Fruit fly (Drosophila melanogaster) whole organism, embryonic: ENCODE data around the gene CG15878.
A peak's percentile ranks its signal among the peaks of the same experiment; 100 is the strongest.

ENCODE experiments used
- Abd-B ChIP-seq: fragments of 200-800 bp; sonication (Bioruptor generic); optimal IDR thresholded peaks from 2 replicates; lab custom pipeline; 2018; ENCODE audit warnings: missing biosample characterization, mild to moderate bottlenecking, missing genetic modification characterization, moderate library complexity
- Blimp-1 ChIP-seq: fragments of 200-800 bp; sonication (Bioruptor generic); optimal IDR thresholded peaks from 3 replicates; lab custom pipeline; 2018; ENCODE audit warnings: missing biosample characterization, missing genetic modification characterization, mild to moderate bottlenecking, moderate library complexity, missing genetic modification reagents
- CG10321 ChIP-seq: fragments of 200-800 bp; sonication (Bioruptor generic); IDR thresholded peaks from 2 replicates; pipeline ENCODE4 v1.3.6; 2022; ENCODE audit warnings: missing biosample characterization, missing genetic modification characterization
- CG10565 ChIP-seq: fragments of 200-800 bp; sonication (Bioruptor generic); optimal IDR thresholded peaks from 3 replicates; lab custom pipeline; 2016; ENCODE audit warnings: missing biosample characterization, mild to moderate bottlenecking, missing genetic modification characterization
- CG11560 ChIP-seq: fragments of 200-800 bp; sonication (Bioruptor generic); IDR thresholded peaks from 3 replicates; pipeline ENCODE4 v1.3.6; 2022; ENCODE audit warnings: missing biosample characterization, missing genetic modification characterization
- CG12659 ChIP-seq: fragments of 200-800 bp; sonication (Bioruptor generic); optimal IDR thresholded peaks from 3 replicates; lab custom pipeline; 2017; ENCODE audit warnings: mild to moderate bottlenecking, missing biosample characterization, missing genetic modification reagents, missing genetic modification characterization
- CG13123 ChIP-seq: fragments of 200-800 bp; sonication (Bioruptor generic); optimal IDR thresholded peaks from 2 replicates; lab custom pipeline; 2016; ENCODE audit warnings: missing biosample characterization, missing genetic modification characterization
- CG14710 ChIP-seq: fragments of 200-800 bp; sonication (Bioruptor generic); optimal IDR thresholded peaks from 3 replicates; lab custom pipeline; 2019; ENCODE audit warnings: missing biosample characterization, mild to moderate bottlenecking, missing genetic modification characterization, moderate library complexity
- CG15269 ChIP-seq: fragments of 200-800 bp; sonication (Bioruptor generic); optimal IDR thresholded peaks from 2 replicates; lab custom pipeline; 2018; ENCODE audit warnings: missing biosample characterization, mild to moderate bottlenecking, missing genetic modification characterization, moderate library complexity
- CG15601 ChIP-seq: fragments of 200-800 bp; sonication (Bioruptor generic); optimal IDR thresholded peaks from 3 replicates; lab custom pipeline; 2019; ENCODE audit warnings: missing biosample characterization, mild to moderate bottlenecking, missing genetic modification characterization, moderate library complexity
- CG1603 ChIP-seq: fragments of 200-800 bp; sonication (Bioruptor generic); optimal IDR thresholded peaks from 2 replicates; lab custom pipeline; 2019; ENCODE audit warnings: missing biosample characterization, mild to moderate bottlenecking, missing genetic modification characterization, moderate library complexity
- CG16813 ChIP-seq: fragments of 200-800 bp; sonication (Bioruptor generic); IDR thresholded peaks from 3 replicates; pipeline ENCODE4 v1.3.6; 2022; ENCODE audit warnings: missing biosample characterization, missing genetic modification characterization; ENCODE audit not compliant: partially characterized antibody
- CG17359 ChIP-seq: fragments of 200-800 bp; sonication (Bioruptor generic); optimal IDR thresholded peaks from 3 replicates; lab custom pipeline; 2018; ENCODE audit warnings: missing biosample characterization, mild to moderate bottlenecking, missing genetic modification characterization, moderate library complexity
- CG17385 ChIP-seq: fragments of 200-800 bp; sonication (Bioruptor generic); optimal IDR thresholded peaks from 3 replicates; lab custom pipeline; 2018; ENCODE audit warnings: missing biosample characterization, mild to moderate bottlenecking, missing genetic modification characterization
- CG18262 ChIP-seq: fragments of 200-800 bp; optimal IDR thresholded peaks from 3 replicates; lab custom pipeline; 2019; ENCODE audit warnings: missing biosample characterization, mild to moderate bottlenecking, missing genetic modification characterization, moderate library complexity
- CG2199 ChIP-seq: fragments of 200-800 bp; sonication (Bioruptor generic); IDR thresholded peaks from 3 replicates; pipeline ENCODE4 v1.3.6; 2022; ENCODE audit warnings: missing biosample characterization, missing genetic modification characterization
- CG4424 ChIP-seq: fragments of 200-800 bp; sonication (Bioruptor generic); optimal IDR thresholded peaks from 3 replicates; lab custom pipeline; 2016; ENCODE audit warnings: missing biosample characterization, missing genetic modification characterization
- CG7963 ChIP-seq: fragments of 200-800 bp; sonication (Bioruptor generic); IDR thresholded peaks from 3 replicates; pipeline ENCODE4 v1.3.6; 2022; ENCODE audit warnings: missing biosample characterization, missing genetic modification characterization; ENCODE audit not compliant: partially characterized antibody
- CG8924 ChIP-seq: fragments of 200-800 bp; optimal IDR thresholded peaks from 3 replicates; lab custom pipeline; 2019; ENCODE audit warnings: missing biosample characterization, mild to moderate bottlenecking, missing genetic modification characterization, moderate library complexity
- CG9727 ChIP-seq: fragments of 200-800 bp; sonication (Bioruptor generic); optimal IDR thresholded peaks from 3 replicates; lab custom pipeline; 2017; ENCODE audit warnings: missing biosample characterization, mild to moderate bottlenecking, missing genetic modification characterization
- CG9797 ChIP-seq: fragments of 200-800 bp; sonication (Bioruptor generic); optimal IDR thresholded peaks from 3 replicates; lab custom pipeline; 2018; ENCODE audit warnings: missing biosample characterization, mild to moderate bottlenecking, missing genetic modification characterization
- CG9876 ChIP-seq: fragments of 200-800 bp; sonication (Bioruptor generic); optimal IDR thresholded peaks from 2 replicates; lab custom pipeline; 2016; ENCODE audit warnings: missing biosample characterization, missing genetic modification characterization
- Chrac-16 ChIP-seq: fragments of 200-800 bp; sonication (Bioruptor generic); optimal IDR thresholded peaks from 3 replicates; lab custom pipeline; 2016; ENCODE audit warnings: missing biosample characterization, missing genetic modification characterization
- CrebB ChIP-seq: fragments of 200-800 bp; sonication (Bioruptor generic); optimal IDR thresholded peaks from 3 replicates; lab custom pipeline; 2018; ENCODE audit warnings: missing biosample characterization, mild to moderate bottlenecking, missing genetic modification characterization
- Dek ChIP-seq: fragments of 200-800 bp; sonication (Bioruptor generic); optimal IDR thresholded peaks from 3 replicates; lab custom pipeline; 2019; ENCODE audit warnings: missing biosample characterization, mild to moderate bottlenecking, missing genetic modification characterization, moderate library complexity
- Gug ChIP-seq: fragments of 200-800 bp; sonication (Bioruptor generic); IDR thresholded peaks from 4 replicates; pipeline ENCODE4 v1.3.6; 2022; ENCODE audit warnings: missing biosample characterization, missing genetic modification characterization
- H15 ChIP-seq: fragments of 200-800 bp; sonication (Bioruptor generic); IDR thresholded peaks from 3 replicates; pipeline ENCODE4 v1.3.6; 2022; ENCODE audit warnings: missing biosample characterization, missing genetic modification characterization
- H2.0 ChIP-seq: fragments of 200-800 bp; sonication (Bioruptor generic); IDR thresholded peaks from 2 replicates; pipeline ENCODE4 v1.3.6; 2022; ENCODE audit warnings: missing biosample characterization, missing genetic modification characterization
- HLH54F ChIP-seq: fragments of 200-800 bp; sonication (Bioruptor generic); optimal IDR thresholded peaks from 3 replicates; lab custom pipeline; 2016; ENCODE audit warnings: missing biosample characterization, missing genetic modification characterization
- Hr3 ChIP-seq: fragments of 200-800 bp; sonication (Bioruptor generic); optimal IDR thresholded peaks from 3 replicates; lab custom pipeline; 2016; ENCODE audit warnings: missing biosample characterization, missing genetic modification characterization
- Hr39 ChIP-seq: fragments of >200 bp; optimal IDR thresholded peaks from 2 replicates; lab custom pipeline; 2017
- Jarid2 ChIP-seq: fragments of 200-800 bp; sonication (Bioruptor generic); optimal IDR thresholded peaks from 3 replicates; lab custom pipeline; 2017; ENCODE audit warnings: mild to moderate bottlenecking, missing biosample characterization, missing genetic modification reagents, missing genetic modification characterization
- Ptx1 ChIP-seq: fragments of 200-800 bp; sonication (Bioruptor generic); IDR thresholded peaks from 2 replicates; pipeline ENCODE4 v1.3.6; 2022; ENCODE audit warnings: missing biosample characterization, missing genetic modification characterization
- Scr ChIP-seq: fragments of 200-800 bp; sonication (Bioruptor generic); IDR thresholded peaks from 2 replicates; pipeline ENCODE4 v1.3.6; 2022; ENCODE audit warnings: missing biosample characterization, missing genetic modification characterization; ENCODE audit not compliant: partially characterized antibody
- Side ChIP-seq: fragments of 200-800 bp; sonication (Bioruptor generic); optimal IDR thresholded peaks from 2 replicates; lab custom pipeline; 2016; ENCODE audit warnings: missing biosample characterization, missing genetic modification characterization
- al ChIP-seq: fragments of 200-800 bp; sonication (Bioruptor generic); IDR thresholded peaks from 2 replicates; pipeline ENCODE4 v1.3.6; 2022; ENCODE audit warnings: missing biosample characterization, missing genetic modification characterization
- cad ChIP-seq: fragments of >200 bp; optimal IDR thresholded peaks from 2 replicates; lab custom pipeline; 2017; ENCODE audit warnings: missing biosample characterization, missing genetic modification characterization
- chn ChIP-seq: fragments of 200-800 bp; sonication (Bioruptor generic); optimal IDR thresholded peaks from 2 replicates; lab custom pipeline; 2016; ENCODE audit warnings: missing biosample characterization, missing genetic modification characterization
- cwo ChIP-seq: fragments of 200-800 bp; sonication (Bioruptor generic); optimal IDR thresholded peaks from 3 replicates; lab custom pipeline; 2017; ENCODE audit warnings: missing biosample characterization, missing genetic modification characterization, mild to moderate bottlenecking, moderate library complexity, missing genetic modification reagents
- dysf ChIP-seq: fragments of 200-800 bp; sonication (Bioruptor generic); IDR thresholded peaks from 3 replicates; pipeline ENCODE4 v1.3.6; 2022; ENCODE audit warnings: missing biosample characterization, missing genetic modification characterization
- fd3F ChIP-seq: fragments of 200-800 bp; sonication (Bioruptor generic); optimal IDR thresholded peaks from 2 replicates; lab custom pipeline; 2018; ENCODE audit warnings: missing biosample characterization, mild to moderate bottlenecking, missing genetic modification characterization, moderate library complexity
- onecut ChIP-seq: fragments of 200-800 bp; sonication (Bioruptor generic); IDR thresholded peaks from 2 replicates; pipeline ENCODE4 v1.3.6; 2022; ENCODE audit warnings: missing biosample characterization, missing genetic modification characterization
- prd ChIP-seq, 3 experiments: fragments of >200 bp in 2 of 3; fragments of 200-800 bp in 1 of 3; sonication (Bioruptor generic) in 1 of 3; optimal IDR thresholded peaks in 2 of 3; IDR thresholded peaks in 1 of 3; 2 replicates in 2 of 3; 3 replicates in 1 of 3; pipeline versions ENCODE4 v1.3.6 to Lab custom; 2017 to 2022; ENCODE audit warnings: missing biosample characterization in 1 of 3, missing genetic modification characterization in 1 of 3
- sc ChIP-seq, 3 experiments: fragments of >200 bp in 2 of 3; fragments of 200-800 bp in 1 of 3; sonication (Bioruptor generic) in 1 of 3; optimal IDR thresholded peaks; 2 replicates in 2 of 3; 3 replicates in 1 of 3; lab custom pipeline; 2017; ENCODE audit warnings: mild to moderate bottlenecking in 1 of 3, missing biosample characterization in 1 of 3, missing genetic modification characterization in 1 of 3, missing genetic modification reagents in 1 of 3
- sens-2 ChIP-seq: fragments of 200-800 bp; sonication (Bioruptor generic); IDR thresholded peaks from 2 replicates; pipeline ENCODE4 v1.3.6; 2022; ENCODE audit warnings: missing biosample characterization, missing genetic modification characterization
- shn ChIP-seq: fragments of 200-800 bp; sonication (Bioruptor generic); optimal IDR thresholded peaks from 3 replicates; lab custom pipeline; 2016; ENCODE audit warnings: missing biosample characterization, missing genetic modification characterization
- slbo ChIP-seq: fragments of 200-800 bp; sonication (Bioruptor generic); IDR thresholded peaks from 2 replicates; pipeline ENCODE4 v1.3.6; 2022; ENCODE audit warnings: missing biosample characterization, missing genetic modification characterization
- sob ChIP-seq: fragments of 200-800 bp; sonication (Bioruptor generic); IDR thresholded peaks from 2 replicates; pipeline ENCODE4 v1.3.6; 2022; ENCODE audit warnings: missing biosample characterization, missing genetic modification characterization
- sqz ChIP-seq: fragments of 200-800 bp; sonication (Bioruptor generic); optimal IDR thresholded peaks from 3 replicates; lab custom pipeline; 2018; ENCODE audit warnings: missing biosample characterization, mild to moderate bottlenecking, missing genetic modification characterization
- wdn ChIP-seq: fragments of 200-800 bp; sonication (Bioruptor generic); IDR thresholded peaks from 2 replicates; pipeline ENCODE4 v1.3.6; 2022; ENCODE audit warnings: missing biosample characterization, missing genetic modification characterization

CG15878 gene

DNA sequence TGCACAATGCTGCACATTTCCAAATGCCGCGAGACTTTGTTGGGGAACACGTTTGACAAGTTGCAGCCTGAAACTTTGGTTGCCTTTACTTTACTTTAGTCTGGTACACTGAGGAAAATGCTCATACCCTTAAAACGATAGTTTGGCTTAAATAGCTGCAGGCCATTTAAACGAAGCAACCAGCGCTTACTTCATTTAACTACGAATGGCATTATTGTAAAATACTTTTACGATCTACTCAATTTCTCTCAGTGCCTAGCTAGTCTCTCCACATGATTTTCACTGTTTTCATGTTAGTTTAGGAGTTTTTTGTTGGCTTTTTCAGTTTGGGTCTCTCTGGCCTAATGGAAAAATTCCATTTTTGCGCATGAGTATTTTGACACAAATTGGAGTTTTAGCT, 50.3 kb downstream of the CG15878 start (continued):
- no peak for TF ChIP-seq cad
- 0 out of 2 replicates have a peak, but pooled peaks have one; percentile 43 for TF ChIP-seq wdn
- TF ChIP-seq Hr39 = no peak
- TF ChIP-seq fd3F (GFP tag; lab: Kevin White, UChicago) = no peak
- peak; percentile 70 for TF ChIP-seq slbo
- peak; percentile 54; the same call in 2 of the 3 replicates for TF ChIP-seq CG11560
- TF ChIP-seq cwo = peak; percentile 37
- peak; percentile 33 for TF ChIP-seq shn (GFP tag; lab: Kevin White, UChicago)
- peak; percentile 53 for TF ChIP-seq chn (GFP tag; lab: Kevin White, UChicago)
- peak; percentile 47; the same call in 1 of the 2 replicates for TF ChIP-seq CG10321 (GFP tag; lab: Robert Waterston, UW)
- TF ChIP-seq CG8924 = peak; percentile 63
- TF ChIP-seq Dek (tag; lab: Kevin White, UChicago) = peak; percentile 30
- no peak for TF ChIP-seq CG9876
- TF ChIP-seq sc (optimal IDR thresholded peaks at IDR 0.05; lab: Kevin White, UChicago) = no peak
- TF ChIP-seq sc (GFP tag; optimal IDR thresholded peaks at IDR 0.05; lab: Kevin White, UChicago) = peak; percentile 37
- peak; percentile 81; the same call in 2 of the 3 replicates for TF ChIP-seq CG2199 (GFP tag; lab: Robert Waterston, UW)
- peak; percentile 32 for TF ChIP-seq CG9727 (GFP tag; lab: Kevin White, UChicago)
- peak; percentile 82 for TF ChIP-seq CG1603 (tag; lab: Kevin White, UChicago)
- TF ChIP-seq H2.0 (GFP tag; lab: Robert Waterston, UW) = peak; percentile 86
- peak; percentile 7 for TF ChIP-seq Jarid2
- TF ChIP-seq al = peak; percentile 52
- TF ChIP-seq CG17359 (tag; lab: Kevin White, UChicago) = peak; percentile 89
- peak; percentile 76 for TF ChIP-seq CG4424
- TF ChIP-seq Side (GFP tag; lab: Kevin White, UChicago) = peak; percentile 69
- TF ChIP-seq CrebB (tag; lab: Kevin White, UChicago) = peak; percentile 21
- TF ChIP-seq CG14710 (tag; lab: Kevin White, UChicago) = peak; percentile 73
- peak; percentile 85 for TF ChIP-seq Blimp-1 (GFP tag; lab: Kevin White, UChicago)
- peak; percentile 49 for TF ChIP-seq CG12659
- peak; percentile 81 for TF ChIP-seq sens-2
- peak; percentile 68 for TF ChIP-seq sqz (GFP tag; lab: Kevin White, UChicago)
- TF ChIP-seq CG10565 (GFP tag; lab: Kevin White, UChicago) = no peak
- peak; percentile 70 for TF ChIP-seq CG17385 (GFP tag; lab: Kevin White, UChicago)
- TF ChIP-seq CG15601 (tag; lab: Kevin White, UChicago) = peak; percentile 72
- no peak for TF ChIP-seq CG16813 (GFP tag; lab: Robert Waterston, UW)
- TF ChIP-seq CG7963 (GFP tag; lab: Robert Waterston, UW) = no peak
- TF ChIP-seq Ptx1 (GFP tag; lab: Robert Waterston, UW) = peak; percentile 85
- peak; percentile 7 for TF ChIP-seq HLH54F
- TF ChIP-seq Chrac-16 (GFP tag; lab: Kevin White, UChicago) = peak; percentile 48
- peak; percentile 80 for TF ChIP-seq onecut (GFP tag; lab: Robert Waterston, UW)
- TF ChIP-seq Gug (GFP tag; lab: Robert Waterston, UW) = peak; percentile 71
- peak; percentile 85 for TF ChIP-seq dysf (GFP tag; lab: Robert Waterston, UW)
- no peak for TF ChIP-seq prd (optimal IDR thresholded peaks at IDR 0.05; lab: Kevin White, UChicago)
- TF ChIP-seq prd (GFP tag; IDR thresholded peaks at IDR 0.05; lab: Robert Waterston, UW) = peak; percentile 87
- peak; percentile 73; the same call in 1 of the 2 replicates for TF ChIP-seq sob (GFP tag; lab: Robert Waterston, UW)
- peak; percentile 19 for TF ChIP-seq Hr3 (GFP tag; lab: Kevin White, UChicago)
- peak; percentile 86 for TF ChIP-seq CG18262 (tag; lab: Kevin White, UChicago)
- TF ChIP-seq H15 = peak; percentile 87
- peak; percentile 70 for TF ChIP-seq CG15269 (tag; lab: Kevin White, UChicago)
- no peak for TF ChIP-seq CG9797 (GFP tag; lab: Kevin White, UChicago)
- TF ChIP-seq CG13123 (GFP tag; lab: Kevin White, UChicago) = peak; percentile 15
- peak; percentile 17 for TF ChIP-seq Abd-B (GFP tag; lab: Kevin White, UChicago)
- no peak for TF ChIP-seq Scr (GFP tag; lab: Robert Waterston, UW)
